Worm (Caenorhabditis elegans) whole organism, late embryonic: ENCODE measurements around the gene F47B8.10.
A peak's percentile ranks its signal among the peaks of the same experiment; 100 is the strongest.

Experiments used
- C38D4.7 ChIP-seq: fragments of 200-800 bp; sonication (Bioruptor generic); optimal IDR thresholded peaks from 2 replicates; lab custom pipeline; 2018; ENCODE audit warnings: mild to moderate bottlenecking, missing genetic modification characterization, moderate library complexity, missing compliant biosample characterization
- F13H6.1 ChIP-seq: sonication (generic microtip); optimal IDR thresholded peaks from 2 replicates; lab custom pipeline; 2016; ENCODE audit warnings: missing genetic modification characterization, missing compliant biosample characterization
- K09A11.1 ChIP-seq: sonication (generic microtip); optimal IDR thresholded peaks from 2 replicates; lab custom pipeline; 2017; ENCODE audit warnings: antibody characterized with exemption, mild to moderate bottlenecking, missing genetic modification characterization, missing compliant biosample characterization; ENCODE audit not compliant: insufficient read depth
- Y22D7AL.16 ChIP-seq: sonication (generic microtip); optimal IDR thresholded peaks from 2 replicates; lab custom pipeline; 2016; ENCODE audit warnings: missing genetic modification characterization, missing compliant biosample characterization
- ahr-1 ChIP-seq: sonication (generic microtip); optimal IDR thresholded peaks from 2 replicates; lab custom pipeline; 2016; ENCODE audit warnings: missing genetic modification characterization, missing compliant biosample characterization
- ama-1 ChIP-seq: fragments of 150-350 bp; optimal IDR thresholded peaks from 2 replicates; lab custom pipeline; 2014
- ceh-14 ChIP-seq: sonication (generic microtip); optimal IDR thresholded peaks from 2 replicates; lab custom pipeline; 2016; ENCODE audit warnings: missing genotype, missing genetic modification characterization, missing compliant biosample characterization
- ceh-2 ChIP-seq: sonication (generic microtip); optimal IDR thresholded peaks from 2 replicates; lab custom pipeline; 2016; ENCODE audit warnings: missing genotype, missing genetic modification characterization, missing compliant biosample characterization
- ceh-22 ChIP-seq: sonication (generic microtip); optimal IDR thresholded peaks from 2 replicates; lab custom pipeline; 2017; ENCODE audit warnings: missing biosample characterization, missing genetic modification characterization
- ceh-24 ChIP-seq: sonication (generic microtip); optimal IDR thresholded peaks from 2 replicates; lab custom pipeline; 2016; ENCODE audit warnings: mild to moderate bottlenecking, missing genetic modification characterization, missing compliant biosample characterization
- ceh-30 ChIP-seq: fragments of 150-350 bp; optimal IDR thresholded peaks from 2 replicates; lab custom pipeline; 2014; ENCODE audit warnings: missing biosample characterization, missing genetic modification characterization
- ceh-34 ChIP-seq: sonication (generic microtip); optimal IDR thresholded peaks from 2 replicates; lab custom pipeline; 2016; ENCODE audit warnings: mild to moderate bottlenecking, missing genetic modification characterization, missing compliant biosample characterization
- ceh-45 ChIP-seq: fragments of 200-800 bp; sonication (Bioruptor generic); IDR thresholded peaks from 2 replicates; pipeline ENCODE4 v1.3.6; 2022; ENCODE audit warnings: missing genetic modification reagents, missing genetic modification characterization, missing compliant biosample characterization
- ceh-48 ChIP-seq: sonication (generic microtip); optimal IDR thresholded peaks from 2 replicates; lab custom pipeline; 2016; ENCODE audit warnings: missing genetic modification characterization, inconsistent platforms, missing compliant biosample characterization
- ceh-6 ChIP-seq: fragments of 200-800 bp; sonication (Bioruptor generic); optimal IDR thresholded peaks from 2 replicates; lab custom pipeline; 2018; ENCODE audit warnings: mild to moderate bottlenecking, missing genetic modification characterization, missing compliant biosample characterization
- ceh-9 ChIP-seq: sonication (generic microtip); optimal IDR thresholded peaks from 2 replicates; lab custom pipeline; 2016; ENCODE audit warnings: mild to moderate bottlenecking, missing genetic modification characterization, inconsistent platforms, missing compliant biosample characterization
- che-1 ChIP-seq: sonication (generic microtip); optimal IDR thresholded peaks from 2 replicates; lab custom pipeline; 2016; ENCODE audit warnings: mild to moderate bottlenecking, missing genetic modification characterization, missing compliant biosample characterization
- dve-1 ChIP-seq: sonication (generic microtip); optimal IDR thresholded peaks from 2 replicates; lab custom pipeline; 2017; ENCODE audit warnings: antibody characterized with exemption, mild to moderate bottlenecking, missing genetic modification characterization, missing compliant biosample characterization
- elt-2 ChIP-seq: sonication (generic microtip); optimal IDR thresholded peaks from 2 replicates; lab custom pipeline; 2016; ENCODE audit warnings: missing genetic modification reagents, missing genetic modification characterization, missing compliant biosample characterization
- fax-1 ChIP-seq: sonication (generic microtip); optimal IDR thresholded peaks from 2 replicates; lab custom pipeline; 2016; ENCODE audit warnings: missing genotype, missing genetic modification characterization, missing compliant biosample characterization
- fkh-10 ChIP-seq: fragments of 150-350 bp; optimal IDR thresholded peaks from 2 replicates; lab custom pipeline; 2014; ENCODE audit warnings: missing biosample characterization, missing genetic modification reagents, missing genetic modification characterization
- fkh-6 ChIP-seq: sonication (generic microtip); optimal IDR thresholded peaks from 2 replicates; lab custom pipeline; 2016; ENCODE audit warnings: missing genetic modification characterization, missing compliant biosample characterization
- gmeb-2 ChIP-seq: sonication (generic microtip); optimal IDR thresholded peaks from 2 replicates; lab custom pipeline; 2016; ENCODE audit warnings: missing genetic modification characterization, inconsistent platforms, missing compliant biosample characterization
- hlh-13 ChIP-seq: fragments of 200-800 bp; sonication (Bioruptor generic); optimal IDR thresholded peaks from 2 replicates; lab custom pipeline; 2018; ENCODE audit warnings: mild to moderate bottlenecking, missing genetic modification characterization, missing compliant biosample characterization
- hlh-15 ChIP-seq: sonication (generic microtip); optimal IDR thresholded peaks from 2 replicates; lab custom pipeline; 2016; ENCODE audit warnings: missing genetic modification characterization, missing compliant biosample characterization
- hlh-30 ChIP-seq: sonication (generic microtip); optimal IDR thresholded peaks from 2 replicates; lab custom pipeline; 2017; ENCODE audit warnings: antibody characterized with exemption, missing genetic modification characterization, missing compliant biosample characterization; ENCODE audit not compliant: insufficient read depth
- hlh-6 ChIP-seq: sonication (generic microtip); optimal IDR thresholded peaks from 2 replicates; lab custom pipeline; 2016; ENCODE audit warnings: missing genotype, missing genetic modification characterization, missing compliant biosample characterization
- hlh-8 ChIP-seq: sonication (generic microtip); optimal IDR thresholded peaks from 2 replicates; lab custom pipeline; 2016; ENCODE audit warnings: missing genotype, missing genetic modification characterization, missing compliant biosample characterization
- lim-6 ChIP-seq: sonication (generic microtip); optimal IDR thresholded peaks from 2 replicates; lab custom pipeline; 2016; ENCODE audit warnings: missing genetic modification characterization, missing compliant biosample characterization
- madf-2 ChIP-seq: sonication (generic microtip); optimal IDR thresholded peaks from 2 replicates; lab custom pipeline; 2017; ENCODE audit warnings: missing genetic modification characterization, missing compliant biosample characterization
- mec-3 ChIP-seq: sonication (generic microtip); optimal IDR thresholded peaks from 2 replicates; lab custom pipeline; 2016; ENCODE audit warnings: borderline replicate concordance, missing genetic modification characterization, missing compliant biosample characterization
- nfya-1 ChIP-seq: sonication (generic microtip); optimal IDR thresholded peaks from 2 replicates; lab custom pipeline; 2017; ENCODE audit warnings: missing genetic modification characterization, mild to moderate bottlenecking, missing compliant biosample characterization, antibody characterized with exemption, moderate library complexity
- nhr-11 ChIP-seq: fragments of 150-350 bp; optimal IDR thresholded peaks from 2 replicates; lab custom pipeline; 2014; ENCODE audit warnings: missing biosample characterization, missing genetic modification characterization
- npax-4 ChIP-seq: sonication (generic microtip); optimal IDR thresholded peaks from 2 replicates; lab custom pipeline; 2016; ENCODE audit warnings: missing genetic modification characterization, missing compliant biosample characterization
- odd-2 ChIP-seq: sonication (generic microtip); optimal IDR thresholded peaks from 2 replicates; lab custom pipeline; 2017; ENCODE audit warnings: antibody characterized with exemption, mild to moderate bottlenecking, missing genetic modification characterization, missing compliant biosample characterization
- pha-4 ChIP-seq: fragments of 150-350 bp; optimal IDR thresholded peaks from 2 replicates; lab custom pipeline; 2018; ENCODE audit warnings: missing biosample characterization, missing genetic modification reagents, missing genetic modification characterization
- pqm-1 ChIP-seq: sonication (generic microtip); optimal IDR thresholded peaks from 2 replicates; lab custom pipeline; 2016; ENCODE audit warnings: missing genetic modification characterization, missing compliant biosample characterization
- pros-1 ChIP-seq: fragments of 150-350 bp; optimal IDR thresholded peaks from 2 replicates; lab custom pipeline; 2014; ENCODE audit warnings: missing biosample characterization, missing genetic modification reagents, missing genetic modification characterization
- ref-2 ChIP-seq: sonication (generic microtip); optimal IDR thresholded peaks from 2 replicates; lab custom pipeline; 2016; ENCODE audit warnings: missing genetic modification characterization, missing compliant biosample characterization
- rnt-1 ChIP-seq: sonication (generic microtip); optimal IDR thresholded peaks from 2 replicates; lab custom pipeline; 2016; ENCODE audit warnings: missing genetic modification characterization, missing compliant biosample characterization
- sdc-2 ChIP-seq: sonication (generic microtip); optimal IDR thresholded peaks from 2 replicates; lab custom pipeline; 2016; ENCODE audit warnings: missing genotype, missing genetic modification characterization, missing compliant biosample characterization
- sox-2 ChIP-seq: fragments of 200-800 bp; sonication (Bioruptor generic); IDR thresholded peaks from 2 replicates; pipeline ENCODE4 v1.3.6; 2022; ENCODE audit warnings: missing genetic modification reagents, missing genetic modification characterization, missing compliant biosample characterization
- sox-4 ChIP-seq: sonication (generic microtip); optimal IDR thresholded peaks from 2 replicates; lab custom pipeline; 2017; ENCODE audit warnings: mild to moderate bottlenecking, missing genetic modification characterization, inconsistent platforms, missing compliant biosample characterization
- tbx-2 ChIP-seq: sonication (generic microtip); optimal IDR thresholded peaks from 2 replicates; lab custom pipeline; 2016; ENCODE audit warnings: missing genetic modification characterization, missing compliant biosample characterization
- tbx-7 ChIP-seq: sonication (generic microtip); optimal IDR thresholded peaks from 2 replicates; lab custom pipeline; 2016; ENCODE audit warnings: missing genotype, missing genetic modification characterization, missing compliant biosample characterization
- ttx-3 ChIP-seq: sonication (generic microtip); optimal IDR thresholded peaks from 2 replicates; lab custom pipeline; 2016; ENCODE audit warnings: missing genetic modification reagents, missing genetic modification characterization, missing compliant biosample characterization
- unc-42 ChIP-seq: sonication (generic microtip); optimal IDR thresholded peaks from 2 replicates; lab custom pipeline; 2016; ENCODE audit warnings: missing genotype, missing genetic modification characterization, missing compliant biosample characterization
- zip-5 ChIP-seq: sonication (generic microtip); optimal IDR thresholded peaks from 2 replicates; lab custom pipeline; 2016; ENCODE audit warnings: missing genetic modification characterization, missing compliant biosample characterization

F47B8.10 gene

DNA sequence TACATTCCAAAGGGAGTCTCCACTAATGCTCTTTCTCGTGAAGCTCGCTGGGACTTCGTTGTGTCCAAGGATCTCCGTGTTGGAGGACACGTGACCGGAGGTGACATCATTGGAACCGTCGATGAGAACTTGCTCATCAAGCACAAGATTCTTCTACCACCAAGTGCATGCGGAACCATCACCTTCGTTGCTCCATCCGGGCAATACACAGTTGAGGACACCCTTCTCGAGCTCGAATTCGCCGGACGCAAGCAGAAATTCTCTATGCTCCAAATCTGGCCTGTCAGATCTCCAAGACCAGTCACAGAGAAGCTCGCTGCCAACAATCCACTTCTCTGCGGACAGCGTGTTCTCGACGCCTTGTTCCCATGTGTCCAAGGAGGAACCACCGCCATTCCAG, 10.3 kb downstream of the F47B8.10 start:
- no peak for TF ChIP-seq nhr-11 (tag; lab: Kevin White, UChicago)
- TF ChIP-seq elt-2 (tag; lab: Kevin White, UChicago) = no peak
- no peak for TF ChIP-seq odd-2
- TF ChIP-seq npax-4 (tag; lab: Kevin White, UChicago) = no peak
- no peak for TF ChIP-seq hlh-30 (tag; lab: Kevin White, UChicago)

- TF ChIP-seq hlh-13 (no peak), ama-1 (lab: Kevin White, UChicago) (peak; percentile 52), ahr-1 (tag; lab: Kevin White, UChicago) (no peak), F13H6.1 (no peak), ceh-48 (tag; lab: Kevin White, UChicago) (no peak), ceh-14 (tag; lab: Kevin White, UChicago) (no peak), rnt-1 (tag; lab: Kevin White, UChicago) (no peak), pha-4 (tag; lab: Kevin White, UChicago) (no peak)
These were observed 12.6 kb downstream of the F47B8.10 start, which contains the start of gene Y49A3A.3 for ce11 chrV:14354258-14354877. Y49A3A.3 (plus strand) TSS chrV:14354410.

DNA sequence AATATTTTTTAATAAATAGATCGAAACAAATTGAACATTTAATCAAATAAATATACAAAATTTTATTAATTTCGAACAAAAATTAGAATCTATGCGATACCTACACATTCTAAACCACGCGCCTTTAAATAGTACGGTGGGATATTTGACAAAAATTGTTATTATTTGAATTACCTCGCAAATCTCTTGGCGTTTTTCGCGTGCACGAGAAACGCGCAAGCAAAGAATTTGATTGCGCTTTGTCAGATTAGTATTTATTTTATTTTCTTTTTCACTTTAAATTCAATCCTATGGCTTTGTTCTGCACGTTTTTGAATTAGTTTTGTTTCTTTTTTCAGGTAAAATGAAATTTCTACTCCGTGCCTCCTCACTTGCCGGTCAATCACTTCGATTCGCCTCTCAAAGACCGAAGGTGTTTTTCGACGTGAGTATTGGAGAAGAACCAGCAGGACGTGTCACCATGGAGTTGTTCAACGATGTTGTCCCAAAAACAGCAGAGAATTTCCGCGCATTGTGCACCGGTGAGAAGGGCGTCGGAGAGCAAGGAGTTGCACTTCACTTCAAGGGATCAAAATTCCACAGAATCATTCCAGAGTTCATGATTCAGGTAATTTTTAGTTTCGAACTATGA, 14.1 kb downstream of the F47B8.10 start, which contains the start of gene cyn-1:
TSS of gene cyn-1 (plus strand) at position 339 of the 631 bp plus-strand sequence.
- TF ChIP-seq sdc-2 (no peak), ceh-2 (no peak), ahr-1 (tag; lab: Kevin White, UChicago) (no peak), pqm-1 (tag; lab: Kevin White, UChicago) (no peak), ref-2 (tag; lab: Kevin White, UChicago) (no peak), che-1 (tag; lab: Kevin White, UChicago) (no peak), ceh-48 (tag; lab: Kevin White, UChicago) (peak; percentile 28), hlh-15 (tag; lab: Kevin White, UChicago) (no peak), ceh-14 (tag; lab: Kevin White, UChicago) (no peak), ceh-22 (tag; lab: Kevin White, UChicago) (no peak), nfya-1 (peak; percentile 81), elt-2 (tag; lab: Kevin White, UChicago) (no peak), ceh-30 (tag; lab: Kevin White, UChicago) (no peak), fax-1 (no peak), lim-6 (tag; lab: Kevin White, UChicago) (no peak), hlh-13 (no peak), pros-1 (tag; lab: Kevin White, UChicago) (no peak), ceh-34 (peak; percentile 35), fkh-10 (no peak), ceh-9 (tag; lab: Kevin White, UChicago) (no peak), fkh-6 (tag; lab: Kevin White, UChicago) (no peak), gmeb-2 (tag; lab: Kevin White, UChicago) (no peak), hlh-30 (tag; lab: Kevin White, UChicago) (no peak), ceh-24 (no peak), ttx-3 (no peak), sox-2 (no peak), K09A11.1 (no peak), dve-1 (peak; percentile 10), mec-3 (tag; lab: Kevin White, UChicago) (no peak), sox-4 (tag; lab: Kevin White, UChicago) (no peak), tbx-2 (peak; percentile 25), zip-5 (tag; lab: Kevin White, UChicago) (no peak), madf-2 (tag; lab: Kevin White, UChicago) (no peak), Y22D7AL.16 (tag; lab: Kevin White, UChicago) (no peak), hlh-8 (tag; lab: Kevin White, UChicago) (no peak), ceh-6 (GFP tag; lab: Kevin White, UChicago) (no peak), ceh-45 (GFP tag; lab: Robert Waterston, UW) (no peak), tbx-7 (tag; lab: Kevin White, UChicago) (no peak), C38D4.7 (GFP tag; lab: Kevin White, UChicago) (no peak), unc-42 (tag; lab: Kevin White, UChicago) (peak; percentile 51), hlh-6 (tag; lab: Kevin White, UChicago) (no peak)
